Worm (Caenorhabditis elegans) whole organism, young adult: ENCODE data around the gene Y48B6A.10.

ENCODE experiments used
- F39B2.1 ChIP-seq: fragments of 200-800 bp; sonication (Bioruptor generic); IDR thresholded peaks from 2 replicates; pipeline ENCODE4 v1.3.6; 2022; ENCODE audit warnings: missing genetic modification reagents, missing genetic modification characterization, missing compliant biosample characterization
- akir-1 ChIP-seq: fragments of 200-800 bp; sonication (Bioruptor generic); optimal IDR thresholded peaks from 2 replicates; lab custom pipeline; 2018; ENCODE audit warnings: mild to moderate bottlenecking, missing genetic modification characterization, moderate library complexity, missing compliant biosample characterization
- ama-1 ChIP-seq, 3 experiments: fragments of 150-350 bp in 1 of 3; sonication (generic microtip) in 2 of 3; optimal IDR thresholded peaks; 2 replicates each; lab custom pipeline; 2014 to 2018; ENCODE audit warnings: missing biosample characterization in 2 of 3, missing genetic modification characterization in 2 of 3, missing genetic modification reagents in 2 of 3
- attf-6 ChIP-seq: fragments of 200-800 bp; sonication (Bioruptor generic); IDR thresholded peaks from 2 replicates; pipeline ENCODE4 v1.3.6; 2022; ENCODE audit warnings: missing genetic modification reagents, missing genetic modification characterization, missing compliant biosample characterization
- ceh-27 ChIP-seq: fragments of 200-800 bp; sonication (Bioruptor generic); optimal IDR thresholded peaks from 2 replicates; lab custom pipeline; 2018; ENCODE audit warnings: mild to moderate bottlenecking, missing genetic modification characterization, moderate library complexity, missing compliant biosample characterization
- ceh-58 ChIP-seq: fragments of 200-800 bp; sonication (Bioruptor generic); IDR thresholded peaks from 2 replicates; pipeline ENCODE4 v1.3.6; 2022; ENCODE audit warnings: missing genetic modification characterization, missing compliant biosample characterization
- ets-4 ChIP-seq: fragments of 200-800 bp; sonication (Bioruptor generic); optimal IDR thresholded peaks from 2 replicates; lab custom pipeline; 2018; ENCODE audit warnings: mild to moderate bottlenecking, missing genetic modification characterization, missing compliant biosample characterization
- hlh-12 ChIP-seq: sonication (generic microtip); optimal IDR thresholded peaks from 2 replicates; lab custom pipeline; 2016; ENCODE audit warnings: missing genetic modification characterization, missing compliant biosample characterization
- hmg-1.2 ChIP-seq: fragments of 200-800 bp; sonication (Bioruptor generic); IDR thresholded peaks from 2 replicates; pipeline ENCODE4 v1.3.6; 2022; ENCODE audit warnings: missing genetic modification reagents, missing genetic modification characterization, missing compliant biosample characterization
- let-526 ChIP-seq: fragments of 200-800 bp; sonication (Bioruptor generic); IDR thresholded peaks from 2 replicates; pipeline ENCODE4 v1.3.6; 2022; ENCODE audit warnings: missing genetic modification reagents, missing genetic modification characterization, missing compliant biosample characterization
- snpc-4 ChIP-seq, 5 experiments: fragments of 150-350 bp in 1 of 5; sonication (generic microtip) in 4 of 5; optimal IDR thresholded peaks; 2 replicates each; lab custom pipeline; 2014 to 2018; ENCODE audit warnings: missing genetic modification characterization in 5 of 5, missing biosample characterization in 3 of 5, antibody characterized with exemption in 2 of 5, mild to moderate bottlenecking in 2 of 5, missing compliant biosample characterization in 2 of 5, missing genotype in 2 of 5, moderate library complexity in 2 of 5, missing genetic modification reagents in 1 of 5
- unc-130 ChIP-seq: sonication (generic microtip); optimal IDR thresholded peaks from 2 replicates; lab custom pipeline; 2016; ENCODE audit warnings: missing genetic modification reagents, missing genetic modification characterization, missing compliant biosample characterization
- ztf-25 ChIP-seq: fragments of 200-800 bp; sonication (Bioruptor generic); IDR thresholded peaks from 2 replicates; pipeline ENCODE4 v1.3.6; 2022; ENCODE audit warnings: missing genetic modification reagents, missing genetic modification characterization, missing compliant biosample characterization
- ztf-3 ChIP-seq: fragments of 200-800 bp; sonication (Bioruptor generic); optimal IDR thresholded peaks from 2 replicates; lab custom pipeline; 2018; ENCODE audit warnings: mild to moderate bottlenecking, missing genetic modification characterization, missing compliant biosample characterization

ce11 chrII:14236569-14236968, 22.4 kb downstream of the Y48B6A.10 start:
- TF ChIP-seq let-526 (GFP tag; lab: Robert Waterston, UW) (no peak), akir-1 (no peak), unc-130 (GFP tag; lab: Kevin White, UChicago) (no peak), hmg-1.2 (GFP tag; lab: Robert Waterston, UW) (no peak), ceh-27 (GFP tag; lab: Kevin White, UChicago) (no peak), ceh-58 (GFP tag; lab: Robert Waterston, UW) (no peak), hlh-12 (no peak), snpc-4 (GFP tag; optimal IDR thresholded peaks at IDR 0.05; lab: Kevin White, UChicago) (no peak), snpc-4 (tag; optimal IDR thresholded peaks at IDR 0.05; lab: Kevin White, UChicago) (no peak), ama-1 (optimal IDR thresholded peaks at IDR 0.05; lab: Kevin White, UChicago) (no peak), ama-1 (GFP tag; optimal IDR thresholded peaks at IDR 0.05; lab: Kevin White, UChicago) (no peak), ztf-25 (GFP tag; lab: Robert Waterston, UW) (no peak), F39B2.1 (GFP tag; lab: Robert Waterston, UW) (no peak), attf-6 (GFP tag; lab: Robert Waterston, UW) (no peak), ztf-3 (GFP tag; lab: Kevin White, UChicago) (no peak), ets-4 (GFP tag; lab: Kevin White, UChicago) (no peak)
